Fruit fly (Drosophila melanogaster) ovary, adult (tissue): ENCODE data around the gene CG11700.

Experiments
- CG17801 ChIP-seq: fragments of 200-800 bp; optimal IDR thresholded peaks from 2 replicates; lab custom pipeline; 2019; ENCODE audit warnings: missing biosample characterization, mild to moderate bottlenecking, missing genetic modification characterization, moderate library complexity; ENCODE audit not compliant: partially characterized antibody

Gene CG11700

DNA sequence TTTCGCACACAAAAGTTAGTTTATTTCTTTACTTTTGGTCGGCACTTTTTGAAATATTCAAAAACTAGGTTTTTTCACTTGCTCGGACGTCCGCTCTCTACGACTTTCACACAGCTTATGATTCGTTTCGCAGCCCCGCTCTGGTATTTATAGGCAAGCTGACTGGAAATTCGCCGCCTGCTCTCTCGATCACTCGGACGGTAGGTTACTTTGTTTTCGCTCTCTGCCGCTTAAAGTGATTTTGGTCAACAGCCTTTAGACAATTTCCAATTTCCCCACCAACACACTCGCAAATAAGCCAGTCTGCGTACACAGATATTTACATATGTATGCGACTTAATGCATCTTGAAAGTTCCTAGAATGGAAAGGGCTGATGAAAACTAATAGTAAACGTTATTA is at the start of gene CG11700:
Gene CG11700, minus strand, starts transcription at position 106 of the 400 bp plus-strand sequence.
- TF ChIP-seq CG17801 (GFP tag; lab: Kevin White, UChicago): peak; percentile 31

DNA sequence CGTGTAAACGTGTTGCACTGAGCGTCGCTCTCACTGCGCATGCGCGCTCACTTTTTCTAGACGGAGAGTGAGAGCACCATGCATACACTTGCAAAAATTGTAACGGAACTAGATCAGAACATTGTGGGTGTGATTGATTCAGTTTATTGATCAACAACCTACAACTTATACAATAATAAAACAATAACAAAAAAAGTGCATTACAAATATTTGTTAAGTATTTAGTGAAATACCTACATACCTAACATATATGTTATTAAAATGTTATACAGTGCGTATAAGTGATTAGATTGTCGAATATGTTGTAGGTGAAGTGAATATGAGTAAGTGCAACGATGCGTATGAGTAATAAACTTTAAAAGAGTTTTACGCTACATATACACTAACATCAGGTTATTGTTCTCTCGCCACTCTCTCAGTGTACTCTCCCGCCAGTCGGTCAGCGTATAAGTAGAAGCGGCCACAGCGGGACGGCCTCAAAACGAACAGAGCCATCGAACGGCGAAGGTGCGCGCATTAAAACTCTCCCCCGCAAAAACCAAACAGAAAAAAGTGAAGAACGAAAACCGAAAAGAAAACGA is 47.1 kb upstream of the CG11700 start, which contains the start of gene CG42240:
Gene CG42240, plus strand, starts transcription at position 474 of the 581 bp plus-strand sequence.
- TF ChIP-seq CG17801 (GFP tag; lab: Kevin White, UChicago): peak; percentile 83

DNA sequence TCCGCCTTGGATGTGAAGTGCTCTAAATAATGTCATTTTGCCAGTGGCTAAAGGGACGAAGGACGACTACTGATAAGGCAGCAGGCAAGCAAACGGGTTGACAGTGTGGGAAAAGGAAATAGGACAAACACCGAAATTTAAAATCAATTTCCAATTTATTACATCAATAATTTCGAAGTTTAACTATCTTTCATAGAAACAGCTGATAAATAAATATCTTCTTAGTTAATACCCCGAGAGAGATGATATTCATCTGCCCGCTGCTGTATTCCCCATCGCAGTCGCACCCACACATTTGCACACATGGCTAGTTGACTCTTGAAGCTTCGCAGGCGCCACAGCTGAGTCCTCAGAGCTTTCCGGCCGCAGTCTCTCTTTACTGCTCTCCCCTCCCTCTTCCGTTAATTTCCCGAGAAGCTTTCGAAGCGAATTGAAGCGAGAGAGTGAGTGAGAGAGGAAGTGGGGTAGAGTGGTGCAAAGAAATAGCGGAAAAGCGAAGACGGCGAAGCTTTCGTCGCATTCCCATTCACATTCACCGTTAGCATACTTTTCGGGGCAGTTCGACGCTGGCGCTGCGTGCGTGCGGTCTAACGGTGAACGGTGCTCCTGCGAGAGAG is 33.6 kb upstream of the CG11700 start:
- TF ChIP-seq CG17801 (GFP tag; lab: Kevin White, UChicago): no peak

DNA sequence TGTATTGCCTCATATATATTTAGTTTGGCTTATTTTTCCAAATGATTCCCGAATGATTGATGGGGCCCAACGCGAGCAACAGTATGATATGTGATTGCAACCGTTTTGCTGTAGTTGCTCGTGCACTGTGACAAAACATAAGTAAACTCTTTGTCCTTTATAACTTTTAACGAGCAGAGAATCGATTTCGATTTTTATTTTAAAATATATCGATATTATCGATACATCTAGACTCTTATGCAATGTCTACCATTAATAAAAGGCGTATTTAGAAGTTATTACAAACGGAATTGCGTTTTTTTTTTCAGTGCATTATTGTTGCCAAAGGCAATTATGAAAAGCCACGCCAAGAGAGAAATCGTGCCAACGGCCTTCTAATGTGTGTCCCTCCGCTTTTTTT is 32.2 kb upstream of the CG11700 start:
- TF ChIP-seq CG17801 (GFP tag; lab: Kevin White, UChicago): no peak

DNA sequence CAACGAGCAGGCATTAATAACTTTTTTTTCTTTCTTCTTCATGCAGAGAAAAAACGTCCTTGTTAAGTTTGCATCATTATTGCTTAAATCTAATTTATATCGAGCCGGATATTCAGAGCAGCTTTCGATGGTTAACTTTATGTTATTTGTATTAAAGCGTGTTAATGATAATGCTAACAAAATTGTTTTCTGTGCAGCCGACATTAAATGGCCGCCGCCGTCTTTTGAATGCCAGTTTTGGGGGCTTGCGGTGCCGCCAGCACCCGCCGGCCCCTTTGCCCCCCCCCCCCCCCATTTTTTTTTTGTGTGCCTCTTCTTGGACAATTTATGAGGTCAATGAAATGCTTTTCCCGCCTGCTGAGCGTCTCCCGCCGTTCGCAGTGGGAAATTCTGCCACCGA is 28.1 kb upstream of the CG11700 start:
- TF ChIP-seq CG17801 (GFP tag; lab: Kevin White, UChicago): no peak

DNA sequence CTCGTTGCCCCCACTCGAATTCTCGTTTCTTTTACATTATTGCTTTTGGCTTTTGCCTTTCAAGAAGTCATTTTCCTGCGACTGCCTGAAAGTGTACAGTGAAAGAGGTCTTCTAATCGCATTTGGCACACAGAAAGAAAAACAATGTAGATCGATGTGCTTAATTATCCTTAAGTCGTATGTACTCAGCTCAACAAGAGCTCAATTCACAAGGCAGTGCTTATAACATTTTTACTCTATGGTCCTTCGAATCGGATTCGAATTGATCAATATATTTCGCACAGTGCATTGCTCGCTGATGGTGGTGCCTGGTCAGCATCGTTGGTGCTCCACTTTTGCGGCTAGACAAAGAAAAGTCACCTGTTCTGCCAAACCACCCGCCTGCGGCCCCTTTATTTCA is 27.0 kb upstream of the CG11700 start:
- TF ChIP-seq CG17801 (GFP tag; lab: Kevin White, UChicago): no peak

DNA sequence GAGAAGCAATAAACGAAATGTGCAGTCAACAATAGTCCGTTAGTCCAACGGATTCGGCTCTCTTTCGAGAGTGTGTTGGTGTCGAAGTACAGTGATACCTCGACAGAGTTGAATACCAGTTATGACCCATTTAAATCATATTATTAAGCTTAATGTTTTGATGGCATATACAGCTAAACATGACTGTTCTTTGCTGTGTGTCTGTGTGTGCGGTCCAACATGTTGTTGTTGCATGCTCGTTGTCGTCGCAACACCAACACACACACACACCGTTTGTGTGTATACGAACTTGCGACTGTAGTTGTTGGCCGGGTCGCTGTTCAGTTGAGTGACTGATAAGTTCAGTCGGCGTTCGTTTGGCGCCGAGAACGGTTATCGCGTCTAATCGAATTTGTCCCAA is 25.5 kb upstream of the CG11700 start, which contains the start of gene CG15894:
Gene CG15894, plus strand, starts transcription at position 361 of the 400 bp plus-strand sequence.
- TF ChIP-seq CG17801 (GFP tag; lab: Kevin White, UChicago): no peak

DNA sequence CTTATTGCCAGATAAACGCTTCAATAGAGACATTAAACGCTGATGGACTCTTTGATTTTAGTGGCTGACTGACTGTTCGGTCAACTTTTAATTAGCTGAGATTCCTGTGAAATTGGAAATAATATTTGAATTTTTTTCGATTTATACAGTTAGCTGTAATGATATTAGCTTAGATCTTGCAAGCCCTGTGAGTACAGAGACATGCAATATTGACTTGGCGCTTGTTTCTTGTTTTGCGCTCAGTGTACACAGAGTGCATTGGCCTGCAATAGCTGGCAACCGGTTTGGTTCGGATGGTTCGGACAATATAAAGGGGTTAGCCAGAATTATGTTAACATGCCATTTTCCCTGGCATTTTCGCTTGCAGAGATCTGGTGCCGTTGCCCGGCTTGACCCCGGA is 21.9 kb upstream of the CG11700 start:
- no peak for TF ChIP-seq CG17801 (GFP tag; lab: Kevin White, UChicago)

DNA sequence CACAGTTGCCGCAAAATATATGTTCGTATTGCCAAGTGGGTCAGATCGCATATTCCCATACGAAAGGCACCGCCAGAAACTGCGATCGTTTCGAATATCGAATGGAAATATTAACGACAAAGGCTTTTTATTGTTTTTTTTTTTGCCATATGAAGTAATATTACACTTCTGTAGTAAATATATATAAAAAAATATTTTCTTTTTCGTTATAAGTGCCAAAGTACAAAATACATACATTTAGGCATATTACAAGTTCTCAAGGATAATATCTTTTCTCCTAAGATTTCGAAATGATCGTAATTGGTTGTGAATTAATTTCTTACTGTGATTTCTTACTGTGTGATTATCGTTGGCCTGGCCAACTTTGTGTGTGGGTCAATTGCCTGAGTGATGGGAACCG is 20.8 kb upstream of the CG11700 start:
- no peak for TF ChIP-seq CG17801 (GFP tag; lab: Kevin White, UChicago)

DNA sequence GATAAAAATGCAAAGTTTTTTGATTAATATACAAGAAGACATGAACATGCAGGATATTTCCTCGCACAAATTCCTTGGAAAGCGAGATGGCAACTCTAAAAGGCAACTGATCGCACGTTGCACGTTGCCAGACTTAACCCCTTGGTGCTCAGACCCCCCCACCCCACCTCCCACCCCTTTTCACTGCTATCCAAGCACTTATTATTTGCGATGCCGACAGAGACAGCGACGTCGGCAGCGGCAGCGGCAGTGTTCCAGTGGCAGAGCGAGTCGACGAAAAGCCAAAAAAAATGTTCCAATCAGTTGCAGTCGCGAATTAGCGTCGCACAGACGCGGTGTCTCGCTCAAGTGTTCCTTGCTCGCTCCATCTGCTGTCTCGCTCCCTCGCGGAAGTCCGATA is 20.3 kb upstream of the CG11700 start, which contains the start of gene CG3823:
Gene CG3823, plus strand, starts transcription at position 301 of the 400 bp plus-strand sequence.
- no peak for TF ChIP-seq CG17801 (GFP tag; lab: Kevin White, UChicago)

DNA sequence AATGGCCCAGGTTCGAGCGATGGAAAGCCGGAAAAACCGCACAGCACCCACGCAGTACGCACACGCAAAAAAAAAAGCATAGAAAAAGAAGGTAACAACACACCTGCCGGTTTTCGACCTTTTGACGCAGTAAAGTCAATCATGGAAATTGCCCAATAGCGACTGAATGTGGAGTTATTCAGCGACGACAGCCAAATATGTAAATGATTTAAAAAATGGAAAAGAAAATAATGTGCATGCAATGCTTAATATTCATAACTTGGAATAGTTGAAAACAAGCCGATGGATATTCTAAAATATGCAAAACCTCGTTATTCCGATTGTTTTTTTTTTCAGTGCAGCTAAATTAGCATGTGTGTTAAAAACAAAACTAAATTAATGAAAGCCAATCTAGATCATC is 19.8 kb upstream of the CG11700 start:
- no peak for TF ChIP-seq CG17801 (GFP tag; lab: Kevin White, UChicago)

DNA sequence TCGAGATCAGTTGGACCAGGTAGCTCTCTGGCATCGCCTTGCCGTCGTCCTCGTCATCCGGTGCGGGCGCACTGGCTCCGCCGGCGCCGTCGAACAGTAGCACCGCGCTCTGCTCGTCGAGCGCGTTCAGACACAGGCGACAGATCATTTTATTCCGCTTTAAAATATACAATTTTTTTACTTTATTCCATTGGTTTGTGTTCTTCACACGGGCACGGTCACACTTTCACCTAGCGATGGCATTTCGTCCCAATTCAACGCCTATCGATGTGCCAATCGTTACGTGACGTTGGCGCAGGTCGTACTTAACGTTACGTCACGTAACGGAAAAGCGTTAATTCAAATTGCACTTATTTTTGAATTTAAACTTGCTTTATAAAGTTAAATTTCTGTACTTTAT is 17.7 kb upstream of the CG11700 start, which contains the start of gene CG12219:
Gene CG12219, minus strand, starts transcription at position 234 of the 400 bp plus-strand sequence.
- peak; percentile 36 for TF ChIP-seq CG17801 (GFP tag; lab: Kevin White, UChicago)

DNA sequence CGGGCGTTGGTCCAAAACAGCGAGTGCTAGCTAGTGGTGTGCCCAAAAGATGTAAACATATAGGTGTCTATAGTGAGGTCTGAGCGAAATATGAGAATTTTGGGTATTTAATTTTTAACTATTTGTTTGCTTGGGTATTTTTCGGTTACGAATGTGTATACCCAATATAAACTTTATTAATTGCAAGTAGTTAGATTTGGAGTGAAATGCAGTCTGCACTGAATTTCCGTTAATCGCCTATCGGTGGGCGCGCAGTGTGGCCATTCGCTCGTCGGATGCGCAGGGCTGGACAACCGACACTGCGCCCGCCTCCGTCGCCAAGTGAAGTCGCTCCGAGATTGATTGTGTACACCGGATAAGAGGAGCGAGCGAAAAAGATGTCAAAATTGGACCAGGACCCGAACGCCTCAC is 11.8 kb upstream of the CG11700 start, which contains the start of the genes CG15891 and CG3815:
Gene CG15891, minus strand, starts transcription at position 217 of the 411 bp plus-strand sequence.
Gene CG3815, plus strand, starts transcription at position 261 of the 411 bp plus-strand sequence.
- peak; percentile 66 for TF ChIP-seq CG17801 (GFP tag; lab: Kevin White, UChicago)

DNA sequence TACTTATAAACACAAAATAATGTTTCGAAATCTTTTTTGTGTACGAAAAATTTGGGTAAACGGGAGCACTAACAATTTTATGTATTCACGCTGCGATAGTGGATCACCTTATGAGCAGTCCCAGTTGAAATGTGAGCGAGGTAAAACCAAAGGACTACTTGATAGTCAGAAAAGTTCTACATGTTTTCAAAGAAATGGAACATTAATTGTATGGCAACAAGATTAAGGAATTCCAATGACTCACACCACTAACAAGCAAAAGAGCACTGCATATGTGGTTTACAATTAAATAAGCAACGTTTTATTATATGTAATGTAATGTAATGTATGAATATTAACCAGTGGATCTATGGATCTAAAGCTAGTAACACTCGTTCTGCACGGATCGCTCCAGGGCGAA is 10.9 kb upstream of the CG11700 start, which contains the start of gene CG15892:
Gene CG15892, minus strand, starts transcription at position 101 of the 400 bp plus-strand sequence.
- no peak for TF ChIP-seq CG17801 (GFP tag; lab: Kevin White, UChicago)

DNA sequence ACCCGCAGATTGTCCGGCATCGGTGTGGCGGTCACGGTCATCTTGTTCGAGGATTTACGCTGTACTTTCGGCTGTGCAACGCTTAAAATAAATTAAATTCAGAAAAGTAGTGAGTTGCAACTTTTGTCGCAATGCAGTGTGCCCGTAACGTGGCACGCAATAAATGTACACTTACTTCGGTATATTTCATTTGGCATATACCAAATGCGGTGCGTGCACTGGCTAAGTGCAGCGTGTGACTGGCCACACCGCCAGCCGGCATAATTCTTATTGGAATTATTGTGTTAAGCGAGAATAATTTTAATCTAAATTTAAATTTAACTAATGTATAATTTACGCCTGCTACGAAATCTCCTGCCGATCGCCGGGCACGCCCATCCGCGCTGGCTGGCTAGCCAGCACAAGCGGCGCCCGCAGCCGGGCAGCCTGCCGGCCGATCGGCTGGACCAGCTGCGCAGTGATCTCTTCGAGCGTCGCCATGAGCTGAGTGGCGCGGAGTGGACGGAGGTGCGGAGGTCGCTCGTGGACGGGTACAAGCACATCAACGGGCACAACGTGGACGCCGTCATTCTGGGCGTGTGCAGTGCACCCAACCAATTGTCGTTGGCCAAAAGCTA is 7.8 kb upstream of the CG11700 start, which contains the start of the genes Rpt4 and mldr:
Gene Rpt4, minus strand, starts transcription at position 163 of the 617 bp plus-strand sequence.
Gene mldr, plus strand, starts transcription at position 221 of the 617 bp plus-strand sequence.
- no peak for TF ChIP-seq CG17801 (GFP tag; lab: Kevin White, UChicago)
